Worm (Caenorhabditis elegans) whole organism, mixed stage, embryonic: Measurements from ENCODE around the gene irld-14.

Experiments
- M03D4.4 ChIP-seq: sonication (generic microtip); optimal IDR thresholded peaks from 2 replicates; lab custom pipeline; 2017; ENCODE audit warnings: mild to moderate bottlenecking, missing genetic modification characterization, missing compliant biosample characterization
- bed-3 ChIP-seq: fragments of 200-800 bp; sonication (Bioruptor generic); optimal IDR thresholded peaks from 3 replicates; lab custom pipeline; 2018; ENCODE audit warnings: mild to moderate bottlenecking, missing genetic modification characterization, moderate library complexity, missing compliant biosample characterization
- blmp-1 ChIP-seq: fragments of 150-350 bp; optimal IDR thresholded peaks from 2 replicates; lab custom pipeline; 2014; ENCODE audit warnings: missing biosample characterization, missing genetic modification characterization
- ceh-39 ChIP-seq: fragments of 150-350 bp; optimal IDR thresholded peaks from 2 replicates; lab custom pipeline; 2014; ENCODE audit warnings: missing biosample characterization, missing genetic modification characterization
- ceh-43 ChIP-seq: fragments of 200-800 bp; sonication (Bioruptor generic); optimal IDR thresholded peaks from 2 replicates; lab custom pipeline; 2018; ENCODE audit warnings: mild to moderate bottlenecking, missing genetic modification characterization, moderate library complexity, missing compliant biosample characterization
- ceh-83 ChIP-seq: fragments of 200-800 bp; sonication (Bioruptor generic); optimal IDR thresholded peaks from 2 replicates; lab custom pipeline; 2018; ENCODE audit warnings: mild to moderate bottlenecking, missing genetic modification characterization, missing compliant biosample characterization
- ces-1 ChIP-seq: fragments of 150-350 bp; optimal IDR thresholded peaks from 2 replicates; lab custom pipeline; 2014; ENCODE audit warnings: missing biosample characterization, missing genetic modification reagents, missing genetic modification characterization
- cnd-1 ChIP-seq: fragments of 200-800 bp; sonication (Bioruptor generic); optimal IDR thresholded peaks from 2 replicates; lab custom pipeline; 2018; ENCODE audit warnings: mild to moderate bottlenecking, missing genetic modification characterization, missing compliant biosample characterization
- drap-1 ChIP-seq: fragments of 200-800 bp; sonication (Bioruptor generic); optimal IDR thresholded peaks from 3 replicates; lab custom pipeline; 2018; ENCODE audit warnings: mild to moderate bottlenecking, missing genetic modification characterization, missing compliant biosample characterization
- elt-3 ChIP-seq: fragments of 150-350 bp; optimal IDR thresholded peaks from 2 replicates; lab custom pipeline; 2014; ENCODE audit warnings: missing biosample characterization, missing genetic modification characterization
- flh-1 ChIP-seq: fragments of 200-800 bp; sonication (Bioruptor generic); optimal IDR thresholded peaks from 2 replicates; lab custom pipeline; 2018; ENCODE audit warnings: mild to moderate bottlenecking, missing genetic modification characterization, moderate library complexity, missing compliant biosample characterization
- hlh-1 ChIP-seq: fragments of 150-350 bp; optimal IDR thresholded peaks from 2 replicates; lab custom pipeline; 2014; ENCODE audit warnings: missing biosample characterization, missing genetic modification reagents, missing genetic modification characterization
- lin-13 ChIP-seq: fragments of 150-350 bp; optimal IDR thresholded peaks from 2 replicates; lab custom pipeline; 2014; ENCODE audit warnings: missing biosample characterization, missing genetic modification characterization
- lin-32 ChIP-seq: fragments of 200-800 bp; sonication (Bioruptor generic); optimal IDR thresholded peaks from 2 replicates; lab custom pipeline; 2018; ENCODE audit warnings: mild to moderate bottlenecking, missing genetic modification characterization, missing compliant biosample characterization
- lsy-2 ChIP-seq: fragments of 150-350 bp; optimal IDR thresholded peaks from 2 replicates; lab custom pipeline; 2014; ENCODE audit warnings: missing biosample characterization, missing genetic modification characterization
- mab-5 ChIP-seq: fragments of 150-350 bp; optimal IDR thresholded peaks from 2 replicates; lab custom pipeline; 2014; ENCODE audit warnings: missing biosample characterization, missing genetic modification characterization
- mls-2 ChIP-seq: sonication (generic microtip); optimal IDR thresholded peaks from 2 replicates; lab custom pipeline; 2016; ENCODE audit warnings: mild to moderate bottlenecking, missing genetic modification characterization, moderate library complexity, missing compliant biosample characterization
- nhr-12 ChIP-seq: fragments of 150-350 bp; optimal IDR thresholded peaks from 2 replicates; lab custom pipeline; 2014; ENCODE audit warnings: missing biosample characterization, missing genetic modification characterization
- nhr-2 ChIP-seq: fragments of 150-350 bp; optimal IDR thresholded peaks from 2 replicates; lab custom pipeline; 2014; ENCODE audit warnings: missing biosample characterization, missing genetic modification characterization
- nhr-237 ChIP-seq: fragments of 150-350 bp; optimal IDR thresholded peaks from 2 replicates; lab custom pipeline; 2014; ENCODE audit warnings: missing biosample characterization, missing genetic modification characterization
- nhr-28 ChIP-seq: fragments of 150-350 bp; optimal IDR thresholded peaks from 2 replicates; lab custom pipeline; 2014; ENCODE audit warnings: missing biosample characterization, missing genetic modification characterization
- nhr-76 ChIP-seq: sonication (generic microtip); optimal IDR thresholded peaks from 2 replicates; lab custom pipeline; 2017; ENCODE audit warnings: missing biosample characterization, missing genetic modification characterization
- pha-4 ChIP-seq: fragments of 150-350 bp; optimal IDR thresholded peaks from 2 replicates; lab custom pipeline; 2018; ENCODE audit warnings: missing biosample characterization, missing genetic modification reagents, missing genetic modification characterization
- sem-2 ChIP-seq: fragments of 200-800 bp; sonication (Bioruptor generic); optimal IDR thresholded peaks from 2 replicates; lab custom pipeline; 2018; ENCODE audit warnings: mild to moderate bottlenecking, missing genetic modification characterization, missing compliant biosample characterization
- snpc-4 ChIP-seq: fragments of 150-350 bp; optimal IDR thresholded peaks from 2 replicates; lab custom pipeline; 2014; ENCODE audit warnings: missing biosample characterization, missing genetic modification characterization
- sptf-1 ChIP-seq: sonication (generic microtip); optimal IDR thresholded peaks from 2 replicates; lab custom pipeline; 2017; ENCODE audit warnings: mild to moderate bottlenecking, missing genetic modification characterization, moderate library complexity, missing compliant biosample characterization
- tbx-8 ChIP-seq: fragments of 200-800 bp; sonication (Bioruptor generic); optimal IDR thresholded peaks from 2 replicates; lab custom pipeline; 2018; ENCODE audit warnings: mild to moderate bottlenecking, missing genetic modification characterization, moderate library complexity, missing compliant biosample characterization
- unc-120 ChIP-seq: sonication (generic microtip); optimal IDR thresholded peaks from 2 replicates; lab custom pipeline; 2017; ENCODE audit warnings: missing genetic modification characterization, missing compliant biosample characterization; ENCODE audit not compliant: poor library complexity, severe bottlenecking
- unc-39 ChIP-seq: fragments of 150-350 bp; optimal IDR thresholded peaks from 2 replicates; lab custom pipeline; 2014; ENCODE audit warnings: missing biosample characterization, missing genetic modification characterization
- unc-62 ChIP-seq: fragments of 150-350 bp; optimal IDR thresholded peaks from 2 replicates; lab custom pipeline; 2014; ENCODE audit warnings: missing biosample characterization, missing genetic modification reagents, missing genetic modification characterization
- zip-8 ChIP-seq: fragments of 150-350 bp; optimal IDR thresholded peaks from 2 replicates; lab custom pipeline; 2014; ENCODE audit warnings: missing biosample characterization, missing genetic modification characterization
- ztf-11 ChIP-seq: fragments of 150-350 bp; optimal IDR thresholded peaks from 2 replicates; lab custom pipeline; 2014; ENCODE audit warnings: missing biosample characterization, missing genetic modification characterization

The irld-14 gene

DNA sequence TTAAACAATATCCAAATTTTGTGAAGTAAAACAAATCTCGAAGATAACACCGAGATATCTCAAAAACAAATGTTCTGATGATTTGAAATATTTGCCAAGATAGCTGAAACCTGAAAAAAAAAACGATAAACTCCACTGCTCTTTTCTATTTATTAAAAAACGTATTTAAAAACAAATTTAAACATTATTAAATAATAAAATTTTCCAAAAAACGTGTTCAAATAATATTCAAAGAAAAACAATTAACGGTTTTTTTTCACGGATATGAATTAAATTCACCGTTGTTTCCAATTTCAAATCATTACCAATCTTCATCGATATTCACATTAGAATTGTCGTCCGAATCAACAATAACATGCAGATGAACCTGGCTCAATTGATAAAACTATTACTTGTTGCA, at the start of gene irld-14:
irld-14 (plus strand) TSS at position 301 of the 400 bp plus-strand sequence.
- TF ChIP-seq blmp-1 (no peak), ces-1 (GFP tag; lab: Kevin White, UChicago) (no peak), hlh-1 (tag; lab: Kevin White, UChicago) (no peak), bed-3 (GFP tag; lab: Kevin White, UChicago) (no peak), tbx-8 (no peak), unc-62 (GFP tag; lab: Kevin White, UChicago) (no peak), snpc-4 (tag; lab: Kevin White, UChicago) (no peak)

DNA sequence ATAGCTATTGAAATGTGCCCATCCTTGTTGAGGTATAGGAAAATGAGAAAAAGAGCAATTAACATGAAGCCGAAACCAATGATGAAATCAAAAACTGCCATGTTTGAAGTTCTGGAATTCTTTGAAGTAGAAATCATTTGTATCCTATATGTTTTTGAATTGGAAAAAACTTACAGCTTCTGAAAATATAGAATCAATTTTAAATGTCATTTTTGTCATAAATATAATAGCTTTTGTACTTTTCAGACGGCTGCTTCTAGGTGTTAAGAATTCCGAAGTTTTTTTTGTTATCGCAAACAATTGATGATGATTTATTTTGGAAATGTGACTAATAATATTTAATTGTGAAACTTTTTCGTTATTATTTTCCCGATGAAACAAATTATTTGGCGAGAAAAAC, 49.3 kb upstream of the irld-14 start, which contains the start of gene C30G7.4:
C30G7.4 (minus strand) TSS at position 101 of the 400 bp plus-strand sequence.
- TF ChIP-seq flh-1 (GFP tag; lab: Kevin White, UChicago) (no peak), blmp-1 (no peak), nhr-2 (tag; lab: Kevin White, UChicago) (no peak), hlh-1 (tag; lab: Kevin White, UChicago) (no peak), nhr-28 (tag; lab: Kevin White, UChicago) (no peak), unc-62 (GFP tag; lab: Kevin White, UChicago) (no peak), ztf-11 (tag; lab: Kevin White, UChicago) (no peak), ceh-39 (tag; lab: Kevin White, UChicago) (no peak), nhr-12 (tag; lab: Kevin White, UChicago) (no peak), sem-2 (GFP tag; lab: Kevin White, UChicago) (no peak), pha-4 (tag; lab: Kevin White, UChicago) (no peak), cnd-1 (tag; lab: Kevin White, UChicago) (no peak), unc-39 (tag; lab: Kevin White, UChicago) (no peak), mls-2 (no peak), nhr-237 (no peak), lin-32 (GFP tag; lab: Kevin White, UChicago) (no peak), tbx-8 (no peak)

DNA sequence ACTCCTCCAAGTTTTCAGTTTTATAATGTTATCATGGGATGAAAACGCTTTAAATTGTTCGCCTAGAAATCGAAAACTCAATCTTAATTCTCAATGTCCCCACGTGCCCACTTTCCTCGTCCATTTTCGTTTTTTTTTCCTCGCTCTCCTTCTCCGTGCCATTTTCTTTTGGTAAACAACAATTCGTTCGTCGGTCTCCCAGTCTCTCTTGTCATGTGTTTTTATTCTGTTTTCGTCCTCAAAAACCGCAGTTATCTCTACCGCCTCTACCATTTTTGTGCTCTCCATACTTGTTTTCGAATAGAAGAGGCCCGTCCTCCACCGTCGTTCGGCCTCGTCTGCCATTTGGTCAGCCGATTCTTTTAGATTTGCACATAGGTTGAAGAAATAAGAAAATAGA, 47.8 kb upstream of the irld-14 start:
- TF ChIP-seq nhr-237, result no peak
- TF ChIP-seq flh-1 (GFP tag; lab: Kevin White, UChicago), result no peak
- TF ChIP-seq cnd-1 (tag; lab: Kevin White, UChicago), result no peak
- no peak for TF ChIP-seq ceh-83
- TF ChIP-seq snpc-4 (tag; lab: Kevin White, UChicago), result no peak
- no peak for TF ChIP-seq lin-13 (tag; lab: Kevin White, UChicago)
- no peak for TF ChIP-seq tbx-8
- no peak for TF ChIP-seq nhr-28 (tag; lab: Kevin White, UChicago)
- no peak for TF ChIP-seq pha-4 (tag; lab: Kevin White, UChicago)
- no peak for TF ChIP-seq bed-3 (GFP tag; lab: Kevin White, UChicago)
- TF ChIP-seq unc-39 (tag; lab: Kevin White, UChicago), result no peak
- no peak for TF ChIP-seq ces-1 (GFP tag; lab: Kevin White, UChicago)
- no peak for TF ChIP-seq ztf-11 (tag; lab: Kevin White, UChicago)
- TF ChIP-seq sptf-1 (tag; lab: Kevin White, UChicago), result no peak
- no peak for TF ChIP-seq blmp-1
- TF ChIP-seq nhr-76 (tag; lab: Kevin White, UChicago), result no peak
- no peak for TF ChIP-seq ceh-43 (GFP tag; lab: Kevin White, UChicago)
- TF ChIP-seq, all 35 proteins: peak for 0

DNA sequence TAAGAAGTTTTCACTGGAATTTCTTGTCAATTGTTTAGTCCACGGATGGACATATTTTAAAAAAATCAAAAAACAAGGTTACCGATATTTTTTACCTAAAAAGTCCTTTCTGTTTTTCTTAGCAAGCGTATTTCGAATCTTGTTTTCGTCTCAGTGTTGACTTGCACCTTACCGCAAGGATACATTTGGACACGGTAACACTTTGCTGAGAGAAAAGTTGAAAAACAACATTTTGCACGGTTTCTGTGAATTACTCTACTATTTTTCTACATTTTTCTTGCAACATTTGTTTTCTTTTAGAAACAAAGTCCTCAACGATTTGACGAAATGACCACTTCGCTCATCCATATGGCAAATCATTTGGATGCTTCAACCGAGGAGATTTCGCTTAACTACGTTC, 46.9 kb upstream of the irld-14 start, which contains the start of gene hil-1:
hil-1 (plus strand) TSS at position 301 of the 400 bp plus-strand sequence.
- TF ChIP-seq hlh-1 (tag; lab: Kevin White, UChicago), result no peak
- TF ChIP-seq ceh-83, result no peak
- TF ChIP-seq snpc-4 (tag; lab: Kevin White, UChicago), result no peak
- no peak for TF ChIP-seq pha-4 (tag; lab: Kevin White, UChicago)
- no peak for TF ChIP-seq unc-39 (tag; lab: Kevin White, UChicago)
- no peak for TF ChIP-seq mab-5 (tag; lab: Kevin White, UChicago)
- no peak for TF ChIP-seq blmp-1

DNA sequence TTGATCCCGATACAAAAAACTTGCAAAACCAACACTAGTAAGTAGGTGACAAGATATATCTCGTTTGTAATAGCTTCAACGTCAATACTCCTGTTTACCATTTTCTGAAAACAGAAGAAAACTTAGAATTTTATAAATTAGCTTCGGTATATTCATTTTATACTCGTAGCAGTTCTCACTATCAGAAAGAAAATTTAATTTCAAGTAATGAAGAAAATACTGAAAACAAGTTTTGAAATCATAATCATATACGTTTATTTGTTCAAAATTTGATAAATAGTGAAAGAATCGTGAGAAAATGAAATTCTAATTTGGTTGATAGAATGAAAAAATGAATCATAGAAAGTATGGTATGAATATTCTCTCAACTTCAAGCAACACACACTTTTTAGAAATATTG, 41.7 kb upstream of the irld-14 start, which contains the start of gene C30G7.5:
C30G7.5 (minus strand) TSS at position 101 of the 400 bp plus-strand sequence.
- TF ChIP-seq ceh-43 (GFP tag; lab: Kevin White, UChicago) (no peak), bed-3 (GFP tag; lab: Kevin White, UChicago) (no peak), ceh-39 (tag; lab: Kevin White, UChicago) (no peak), ceh-83 (no peak), lsy-2 (tag; lab: Kevin White, UChicago) (no peak), pha-4 (tag; lab: Kevin White, UChicago) (no peak), zip-8 (tag; lab: Kevin White, UChicago) (no peak), drap-1 (GFP tag; lab: Kevin White, UChicago) (no peak), lin-32 (GFP tag; lab: Kevin White, UChicago) (no peak), hlh-1 (tag; lab: Kevin White, UChicago) (no peak), M03D4.4 (tag; lab: Kevin White, UChicago) (no peak), ces-1 (GFP tag; lab: Kevin White, UChicago) (no peak), tbx-8 (no peak), blmp-1 (no peak), snpc-4 (tag; lab: Kevin White, UChicago) (no peak), nhr-76 (tag; lab: Kevin White, UChicago) (no peak), unc-62 (GFP tag; lab: Kevin White, UChicago) (no peak), sem-2 (GFP tag; lab: Kevin White, UChicago) (no peak), elt-3 (tag; lab: Kevin White, UChicago) (no peak), unc-120 (tag; lab: Kevin White, UChicago) (no peak)
